Worm (Caenorhabditis elegans) whole organism, early embryonic: ENCODE data around the gene degl-2.
"Not testable (repeated sequence)": the region's sequence is repeated elsewhere in the genome, so short reads cannot be mapped to it uniquely, and the experiment has no call there.

Experiments
- B0310.2 ChIP-seq: sonication (generic microtip); optimal IDR thresholded peaks from 2 replicates; lab custom pipeline; 2016; ENCODE audit warnings: mild to moderate bottlenecking, missing genetic modification characterization, missing compliant biosample characterization
- F13C5.2 ChIP-seq: sonication (generic microtip); optimal IDR thresholded peaks from 2 replicates; lab custom pipeline; 2017; ENCODE audit warnings: mild to moderate bottlenecking, missing genetic modification characterization, inconsistent platforms, missing compliant biosample characterization
- aly-1 ChIP-seq: sonication (generic microtip); optimal IDR thresholded peaks from 2 replicates; lab custom pipeline; 2016; ENCODE audit warnings: missing genetic modification characterization, missing compliant biosample characterization
- ama-1 ChIP-seq: fragments of 150-350 bp; optimal IDR thresholded peaks from 2 replicates; lab custom pipeline; 2014
- ceh-13 ChIP-seq: fragments of 200-800 bp; sonication (Bioruptor generic); optimal IDR thresholded peaks from 2 replicates; lab custom pipeline; 2018; ENCODE audit warnings: mild to moderate bottlenecking, missing genetic modification characterization, missing compliant biosample characterization
- ceh-36 ChIP-seq: sonication (generic microtip); optimal IDR thresholded peaks from 2 replicates; lab custom pipeline; 2016; ENCODE audit warnings: missing genetic modification characterization, inconsistent platforms, missing compliant biosample characterization
- ets-7 ChIP-seq: sonication (generic microtip); optimal IDR thresholded peaks from 2 replicates; lab custom pipeline; 2016; ENCODE audit warnings: missing genotype, missing genetic modification characterization, missing compliant biosample characterization
- flt-1 ChIP-seq: fragments of 200-800 bp; sonication (Bioruptor generic); IDR thresholded peaks from 2 replicates; pipeline ENCODE4 v1.3.6; 2022; ENCODE audit warnings: missing genetic modification characterization, missing compliant biosample characterization
- hmbx-1 ChIP-seq: sonication (generic microtip); optimal IDR thresholded peaks from 2 replicates; lab custom pipeline; 2016; ENCODE audit warnings: mild to moderate bottlenecking, missing genetic modification characterization, missing compliant biosample characterization
- hmg-4 ChIP-seq: fragments of 200-800 bp; sonication (Bioruptor generic); optimal IDR thresholded peaks from 2 replicates; lab custom pipeline; 2018; ENCODE audit warnings: mild to moderate bottlenecking, missing genetic modification characterization, missing compliant biosample characterization
- hnd-1 ChIP-seq: sonication (generic microtip); optimal IDR thresholded peaks from 2 replicates; lab custom pipeline; 2016; ENCODE audit warnings: missing genetic modification characterization, missing compliant biosample characterization
- pes-1 ChIP-seq: fragments of 200-800 bp; sonication (Bioruptor generic); IDR thresholded peaks from 2 replicates; pipeline ENCODE4 v1.3.6; 2022; ENCODE audit warnings: missing genetic modification reagents, missing genetic modification characterization, missing compliant biosample characterization
- scrt-1 ChIP-seq: fragments of 200-800 bp; sonication (Bioruptor generic); IDR thresholded peaks from 2 replicates; pipeline ENCODE4 v1.3.6; 2022; ENCODE audit warnings: missing genetic modification characterization, missing compliant biosample characterization
- sea-1 ChIP-seq: fragments of 200-800 bp; sonication (Bioruptor generic); conservative IDR thresholded peaks from 2 replicates; pipeline ENCODE4 v1.3.6; 2022; ENCODE audit warnings: missing genetic modification characterization, missing compliant biosample characterization
- tbx-11 ChIP-seq: fragments of 200-800 bp; sonication (Bioruptor generic); IDR thresholded peaks from 2 replicates; pipeline ENCODE4 v1.3.6; 2022; ENCODE audit warnings: missing genetic modification characterization, missing compliant biosample characterization
- tbx-37 ChIP-seq: fragments of 200-800 bp; sonication (Bioruptor generic); conservative IDR thresholded peaks from 2 replicates; pipeline ENCODE4 v1.3.6; 2022; ENCODE audit warnings: missing genetic modification reagents, missing genetic modification characterization, missing compliant biosample characterization
- tra-4 ChIP-seq: sonication (generic microtip); optimal IDR thresholded peaks from 2 replicates; lab custom pipeline; 2017; ENCODE audit warnings: missing genetic modification characterization, missing compliant biosample characterization

Gene degl-2

ce11 chrIV:9643188-9643587, at the start of gene degl-2:
Gene degl-2, plus strand, starts transcription at chrIV:9643488.
- no peak for TF ChIP-seq ceh-13 (GFP tag; lab: Kevin White, UChicago)
- TF ChIP-seq hmbx-1 (tag; lab: Kevin White, UChicago) = no peak
- no peak for TF ChIP-seq ceh-36 (tag; lab: Kevin White, UChicago)
- no peak for TF ChIP-seq scrt-1 (GFP tag; lab: Robert Waterston, UW)
- no peak for TF ChIP-seq hmg-4
- TF ChIP-seq B0310.2 = no peak
- no peak for TF ChIP-seq tbx-11 (GFP tag; lab: Robert Waterston, UW)
- TF ChIP-seq F13C5.2 (tag; lab: Kevin White, UChicago) = no peak
- TF ChIP-seq hnd-1 (tag; lab: Kevin White, UChicago) = no peak
- no peak for TF ChIP-seq pes-1 (GFP tag; lab: Robert Waterston, UW)
- no peak for TF ChIP-seq tra-4 (tag; lab: Kevin White, UChicago)
- TF ChIP-seq ama-1 (lab: Kevin White, UChicago) = no peak
- TF ChIP-seq aly-1 = no peak
- TF ChIP-seq flt-1 (GFP tag; lab: Robert Waterston, UW) = no peak
- TF ChIP-seq ets-7 (tag; lab: Kevin White, UChicago) = no peak
- TF ChIP-seq sea-1 (GFP tag; lab: Robert Waterston, UW) = no peak
- TF ChIP-seq tbx-37 (GFP tag; lab: Robert Waterston, UW) = no peak

- not testable (repeated sequence) for TF ChIP-seq ets-7 (tag; lab: Kevin White, UChicago); hmbx-1 (tag; lab: Kevin White, UChicago); aly-1
These were observed 47.4 kb upstream of the degl-2 start, which contains the start of the genes F27C8.3 and F27C8.2 for ce11 chrIV:9595779-9596406. Gene F27C8.3, minus strand, starts transcription at chrIV:9595879. Gene F27C8.2, plus strand, starts transcription at chrIV:9596356.

ce11 chrIV:9601595-9601994, 41.7 kb upstream of the degl-2 start, which contains the start of gene aat-1:
Gene aat-1, minus strand, starts transcription at chrIV:9601695.
- TF ChIP-seq hnd-1 (tag; lab: Kevin White, UChicago) (no peak), tbx-11 (GFP tag; lab: Robert Waterston, UW) (no peak), B0310.2 (no peak), ceh-36 (tag; lab: Kevin White, UChicago) (no peak), ceh-13 (GFP tag; lab: Kevin White, UChicago) (no peak), pes-1 (GFP tag; lab: Robert Waterston, UW) (no peak)

DNA sequence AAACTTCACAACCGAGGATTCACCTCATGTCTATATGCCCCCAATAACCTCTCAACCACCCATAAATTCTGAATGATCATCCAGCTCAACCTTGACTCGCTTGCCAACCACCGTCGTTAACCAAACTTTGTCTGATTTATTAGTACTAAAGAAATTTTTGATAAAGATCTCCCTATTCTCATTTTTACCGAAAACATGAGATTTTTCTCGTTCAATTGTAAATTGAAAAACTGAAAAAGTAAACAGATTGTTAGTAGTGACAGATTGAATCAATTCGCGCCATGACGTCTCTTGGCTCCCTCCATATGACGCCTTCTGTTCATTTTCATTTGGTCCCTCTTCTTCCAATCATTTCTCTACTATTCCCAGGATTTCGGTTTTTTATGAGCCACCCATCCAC, 35.3 kb upstream of the degl-2 start:
- TF ChIP-seq scrt-1 (GFP tag; lab: Robert Waterston, UW) = no peak
- TF ChIP-seq aly-1 = no peak
- TF ChIP-seq ceh-13 (GFP tag; lab: Kevin White, UChicago) = no peak
- no peak for TF ChIP-seq sea-1 (GFP tag; lab: Robert Waterston, UW)

ce11 chrIV:9609095-9609494, 34.2 kb upstream of the degl-2 start:
- TF ChIP-seq aly-1 = no peak

DNA sequence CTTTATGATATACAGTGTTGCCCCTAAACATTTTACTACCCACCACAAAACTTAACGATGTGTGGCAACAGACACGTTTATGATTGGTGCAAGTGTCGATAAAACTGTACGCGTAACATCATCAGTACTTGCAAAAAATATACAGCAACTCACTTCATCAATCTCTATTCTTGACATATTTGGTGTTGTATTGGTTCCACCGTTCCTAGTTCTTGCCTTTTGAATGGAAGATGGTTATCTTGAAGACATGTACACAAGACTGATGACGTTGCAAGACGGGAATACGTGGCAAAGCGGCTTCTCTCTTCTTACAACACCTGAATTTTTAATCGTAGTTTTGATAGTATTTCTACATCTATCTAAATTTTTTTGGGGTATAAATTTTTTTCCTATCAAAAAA, 32.4 kb upstream of the degl-2 start:
- TF ChIP-seq ceh-36 (tag; lab: Kevin White, UChicago) (no peak), tbx-37 (GFP tag; lab: Robert Waterston, UW) (no peak), scrt-1 (GFP tag; lab: Robert Waterston, UW) (no peak), ceh-13 (GFP tag; lab: Kevin White, UChicago) (no peak), F13C5.2 (tag; lab: Kevin White, UChicago) (no peak), hnd-1 (tag; lab: Kevin White, UChicago) (no peak), hmg-4 (no peak), aly-1 (no peak), tra-4 (tag; lab: Kevin White, UChicago) (no peak), pes-1 (GFP tag; lab: Robert Waterston, UW) (no peak), B0310.2 (no peak), sea-1 (GFP tag; lab: Robert Waterston, UW) (no peak), ets-7 (tag; lab: Kevin White, UChicago) (no peak), tbx-11 (GFP tag; lab: Robert Waterston, UW) (no peak), hmbx-1 (tag; lab: Kevin White, UChicago) (no peak), flt-1 (GFP tag; lab: Robert Waterston, UW) (no peak), ama-1 (lab: Kevin White, UChicago) (no peak)

ce11 chrIV:9613072-9613590, 30.2 kb upstream of the degl-2 start:
- no peak for TF ChIP-seq hnd-1 (tag; lab: Kevin White, UChicago)
- TF ChIP-seq ets-7 (tag; lab: Kevin White, UChicago) = no peak
- no peak for TF ChIP-seq ama-1 (lab: Kevin White, UChicago)
- no peak for TF ChIP-seq B0310.2
- no peak for TF ChIP-seq pes-1 (GFP tag; lab: Robert Waterston, UW)
- no peak for TF ChIP-seq aly-1
- TF ChIP-seq tra-4 (tag; lab: Kevin White, UChicago) = no peak
- TF ChIP-seq hmg-4 = no peak
- no peak for TF ChIP-seq ceh-13 (GFP tag; lab: Kevin White, UChicago)
- TF ChIP-seq tbx-37 (GFP tag; lab: Robert Waterston, UW) = no peak
- TF ChIP-seq F13C5.2 (tag; lab: Kevin White, UChicago) = no peak
- TF ChIP-seq flt-1 (GFP tag; lab: Robert Waterston, UW) = no peak
- no peak for TF ChIP-seq sea-1 (GFP tag; lab: Robert Waterston, UW)
- no peak for TF ChIP-seq hmbx-1 (tag; lab: Kevin White, UChicago)
- TF ChIP-seq tbx-11 (GFP tag; lab: Robert Waterston, UW) = no peak
- no peak for TF ChIP-seq scrt-1 (GFP tag; lab: Robert Waterston, UW)
- no peak for TF ChIP-seq ceh-36 (tag; lab: Kevin White, UChicago)
